Worm (Caenorhabditis elegans) whole organism, early embryonic: ENCODE measurements around the gene Y71H2AM.11.
A peak's percentile ranks its signal among the peaks of the same experiment; 100 is the strongest.

ENCODE experiments used
- B0310.2 ChIP-seq: sonication (generic microtip); optimal IDR thresholded peaks from 2 replicates; lab custom pipeline; 2016; ENCODE audit warnings: mild to moderate bottlenecking, missing genetic modification characterization, missing compliant biosample characterization
- F13C5.2 ChIP-seq: sonication (generic microtip); optimal IDR thresholded peaks from 2 replicates; lab custom pipeline; 2017; ENCODE audit warnings: mild to moderate bottlenecking, missing genetic modification characterization, inconsistent platforms, missing compliant biosample characterization
- aly-1 ChIP-seq: sonication (generic microtip); optimal IDR thresholded peaks from 2 replicates; lab custom pipeline; 2016; ENCODE audit warnings: missing genetic modification characterization, missing compliant biosample characterization
- ama-1 ChIP-seq: fragments of 150-350 bp; optimal IDR thresholded peaks from 2 replicates; lab custom pipeline; 2014
- ceh-13 ChIP-seq: fragments of 200-800 bp; sonication (Bioruptor generic); optimal IDR thresholded peaks from 2 replicates; lab custom pipeline; 2018; ENCODE audit warnings: mild to moderate bottlenecking, missing genetic modification characterization, missing compliant biosample characterization
- ceh-36 ChIP-seq: sonication (generic microtip); optimal IDR thresholded peaks from 2 replicates; lab custom pipeline; 2016; ENCODE audit warnings: missing genetic modification characterization, inconsistent platforms, missing compliant biosample characterization
- ets-7 ChIP-seq: sonication (generic microtip); optimal IDR thresholded peaks from 2 replicates; lab custom pipeline; 2016; ENCODE audit warnings: missing genotype, missing genetic modification characterization, missing compliant biosample characterization
- flt-1 ChIP-seq: fragments of 200-800 bp; sonication (Bioruptor generic); IDR thresholded peaks from 2 replicates; pipeline ENCODE4 v1.3.6; 2022; ENCODE audit warnings: missing genetic modification characterization, missing compliant biosample characterization
- hmbx-1 ChIP-seq: sonication (generic microtip); optimal IDR thresholded peaks from 2 replicates; lab custom pipeline; 2016; ENCODE audit warnings: mild to moderate bottlenecking, missing genetic modification characterization, missing compliant biosample characterization
- hmg-4 ChIP-seq: fragments of 200-800 bp; sonication (Bioruptor generic); optimal IDR thresholded peaks from 2 replicates; lab custom pipeline; 2018; ENCODE audit warnings: mild to moderate bottlenecking, missing genetic modification characterization, missing compliant biosample characterization
- hnd-1 ChIP-seq: sonication (generic microtip); optimal IDR thresholded peaks from 2 replicates; lab custom pipeline; 2016; ENCODE audit warnings: missing genetic modification characterization, missing compliant biosample characterization
- pes-1 ChIP-seq: fragments of 200-800 bp; sonication (Bioruptor generic); IDR thresholded peaks from 2 replicates; pipeline ENCODE4 v1.3.6; 2022; ENCODE audit warnings: missing genetic modification reagents, missing genetic modification characterization, missing compliant biosample characterization
- scrt-1 ChIP-seq: fragments of 200-800 bp; sonication (Bioruptor generic); IDR thresholded peaks from 2 replicates; pipeline ENCODE4 v1.3.6; 2022; ENCODE audit warnings: missing genetic modification characterization, missing compliant biosample characterization
- sea-1 ChIP-seq: fragments of 200-800 bp; sonication (Bioruptor generic); conservative IDR thresholded peaks from 2 replicates; pipeline ENCODE4 v1.3.6; 2022; ENCODE audit warnings: missing genetic modification characterization, missing compliant biosample characterization
- tbx-11 ChIP-seq: fragments of 200-800 bp; sonication (Bioruptor generic); IDR thresholded peaks from 2 replicates; pipeline ENCODE4 v1.3.6; 2022; ENCODE audit warnings: missing genetic modification characterization, missing compliant biosample characterization
- tbx-37 ChIP-seq: fragments of 200-800 bp; sonication (Bioruptor generic); conservative IDR thresholded peaks from 2 replicates; pipeline ENCODE4 v1.3.6; 2022; ENCODE audit warnings: missing genetic modification reagents, missing genetic modification characterization, missing compliant biosample characterization
- tra-4 ChIP-seq: sonication (generic microtip); optimal IDR thresholded peaks from 2 replicates; lab custom pipeline; 2017; ENCODE audit warnings: missing genetic modification characterization, missing compliant biosample characterization

Gene Y71H2AM.11

ce11 chrIII:2686064-2686463, 38.8 kb downstream of the Y71H2AM.11 start, which contains the start of the genes Y71H2AL.2, Y71H2AL.4 and pbo-1:
Gene Y71H2AL.2, plus strand, starts transcription at chrIII:2686364.
Gene Y71H2AL.4, plus strand, starts transcription at chrIII:2686408.
Gene pbo-1, minus strand, starts transcription at chrIII:2686463.
- TF ChIP-seq tbx-37 (GFP tag; lab: Robert Waterston, UW) (no peak), ceh-36 (tag; lab: Kevin White, UChicago) (no peak), pes-1 (no peak)

ce11 chrIII:2683403-2683802, 41.5 kb downstream of the Y71H2AM.11 start:
- TF ChIP-seq B0310.2, result no peak
- TF ChIP-seq ceh-13 (GFP tag; lab: Kevin White, UChicago), result no peak
- peak; percentile 76 for TF ChIP-seq ceh-36 (tag; lab: Kevin White, UChicago)
- no peak for TF ChIP-seq tbx-37 (GFP tag; lab: Robert Waterston, UW)

ce11 chrIII:2681559-2681958, 43.3 kb downstream of the Y71H2AM.11 start:
- no peak for TF ChIP-seq hmg-4 (GFP tag; lab: Kevin White, UChicago)

ce11 chrIII:2679362-2679761, 45.5 kb downstream of the Y71H2AM.11 start:
- TF ChIP-seq pes-1 (no peak), aly-1 (tag; lab: Kevin White, UChicago) (no peak), ceh-13 (GFP tag; lab: Kevin White, UChicago) (no peak), hmg-4 (GFP tag; lab: Kevin White, UChicago) (no peak), flt-1 (no peak)

ce11 chrIII:2678017-2678416, 46.9 kb downstream of the Y71H2AM.11 start:
- TF ChIP-seq scrt-1, result no peak
- no peak for TF ChIP-seq ceh-13 (GFP tag; lab: Kevin White, UChicago)
- TF ChIP-seq tbx-37 (GFP tag; lab: Robert Waterston, UW), result no peak
- TF ChIP-seq hnd-1, result no peak
- TF ChIP-seq ceh-36 (tag; lab: Kevin White, UChicago), result no peak
- TF ChIP-seq flt-1, result no peak
- TF ChIP-seq F13C5.2 (tag; lab: Kevin White, UChicago), result no peak
- no peak for TF ChIP-seq pes-1
- no peak for TF ChIP-seq ets-7 (tag; lab: Kevin White, UChicago)
- no peak for TF ChIP-seq ama-1 (lab: Kevin White, UChicago)
- TF ChIP-seq tbx-11 (GFP tag; lab: Robert Waterston, UW), result no peak
- no peak for TF ChIP-seq aly-1 (tag; lab: Kevin White, UChicago)

ce11 chrIII:2676097-2676496, 48.8 kb downstream of the Y71H2AM.11 start:
- TF ChIP-seq hmg-4 (GFP tag; lab: Kevin White, UChicago), result no peak
- TF ChIP-seq scrt-1, result no peak
- TF ChIP-seq tbx-11 (GFP tag; lab: Robert Waterston, UW), result no peak
- TF ChIP-seq tra-4 (tag; lab: Kevin White, UChicago), result no peak
- no peak for TF ChIP-seq flt-1
- TF ChIP-seq ama-1 (lab: Kevin White, UChicago), result no peak
- TF ChIP-seq hnd-1, result no peak
- TF ChIP-seq sea-1 (GFP tag; lab: Robert Waterston, UW), result no peak
- TF ChIP-seq F13C5.2 (tag; lab: Kevin White, UChicago), result no peak
- no peak for TF ChIP-seq pes-1
- TF ChIP-seq B0310.2, result no peak
- TF ChIP-seq aly-1 (tag; lab: Kevin White, UChicago), result no peak
- TF ChIP-seq ceh-36 (tag; lab: Kevin White, UChicago), result no peak
- TF ChIP-seq ets-7 (tag; lab: Kevin White, UChicago), result no peak
- no peak for TF ChIP-seq tbx-37 (GFP tag; lab: Robert Waterston, UW)
- TF ChIP-seq ceh-13 (GFP tag; lab: Kevin White, UChicago), result no peak
- TF ChIP-seq hmbx-1 (tag; lab: Kevin White, UChicago), result no peak

- TF ChIP-seq ceh-36 (tag; lab: Kevin White, UChicago) (peak; percentile 88), flt-1 (no peak)
These were observed 49.4 kb downstream of the Y71H2AM.11 start for ce11 chrIII:2675449-2675848.
